Worm (Caenorhabditis elegans) whole organism, late embryonic: ENCODE data around the gene ZC487.2.

Experiments
- C08G9.2 ChIP-seq: sonication (generic microtip); optimal IDR thresholded peaks from 2 replicates; lab custom pipeline; 2016; ENCODE audit warnings: mild to moderate bottlenecking, missing genetic modification characterization, moderate library complexity, missing compliant biosample characterization
- F13H6.1 ChIP-seq: sonication (generic microtip); optimal IDR thresholded peaks from 2 replicates; lab custom pipeline; 2016; ENCODE audit warnings: missing genetic modification characterization, missing compliant biosample characterization
- K02D7.2 ChIP-seq: sonication (generic microtip); optimal IDR thresholded peaks from 2 replicates; lab custom pipeline; 2017; ENCODE audit warnings: mild to moderate bottlenecking, missing genetic modification characterization, missing compliant biosample characterization
- K09A11.1 ChIP-seq: sonication (generic microtip); optimal IDR thresholded peaks from 2 replicates; lab custom pipeline; 2017; ENCODE audit warnings: antibody characterized with exemption, mild to moderate bottlenecking, missing genetic modification characterization, missing compliant biosample characterization; ENCODE audit not compliant: insufficient read depth
- T23F11.4 ChIP-seq: fragments of 200-800 bp; sonication (Bioruptor generic); optimal IDR thresholded peaks from 2 replicates; lab custom pipeline; 2018; ENCODE audit warnings: mild to moderate bottlenecking, missing genetic modification characterization, missing compliant biosample characterization
- ama-1 ChIP-seq: fragments of 150-350 bp; optimal IDR thresholded peaks from 2 replicates; lab custom pipeline; 2014
- ceh-18 ChIP-seq: sonication (generic microtip); optimal IDR thresholded peaks from 2 replicates; lab custom pipeline; 2016; ENCODE audit warnings: missing genetic modification characterization, missing compliant biosample characterization
- ceh-19 ChIP-seq: fragments of 200-800 bp; sonication (Bioruptor generic); optimal IDR thresholded peaks from 2 replicates; lab custom pipeline; 2018; ENCODE audit warnings: mild to moderate bottlenecking, missing genetic modification characterization, missing compliant biosample characterization
- ceh-2 ChIP-seq: sonication (generic microtip); optimal IDR thresholded peaks from 2 replicates; lab custom pipeline; 2016; ENCODE audit warnings: missing genotype, missing genetic modification characterization, missing compliant biosample characterization
- ceh-22 ChIP-seq: sonication (generic microtip); optimal IDR thresholded peaks from 2 replicates; lab custom pipeline; 2017; ENCODE audit warnings: missing biosample characterization, missing genetic modification characterization
- ceh-30 ChIP-seq: fragments of 150-350 bp; optimal IDR thresholded peaks from 2 replicates; lab custom pipeline; 2014; ENCODE audit warnings: missing biosample characterization, missing genetic modification characterization
- ceh-31 ChIP-seq: sonication (generic microtip); optimal IDR thresholded peaks from 2 replicates; lab custom pipeline; 2016; ENCODE audit warnings: missing genetic modification characterization, missing compliant biosample characterization
- ceh-34 ChIP-seq: sonication (generic microtip); optimal IDR thresholded peaks from 2 replicates; lab custom pipeline; 2016; ENCODE audit warnings: mild to moderate bottlenecking, missing genetic modification characterization, missing compliant biosample characterization
- ceh-48 ChIP-seq: sonication (generic microtip); optimal IDR thresholded peaks from 2 replicates; lab custom pipeline; 2016; ENCODE audit warnings: missing genetic modification characterization, inconsistent platforms, missing compliant biosample characterization
- ceh-6 ChIP-seq: fragments of 200-800 bp; sonication (Bioruptor generic); optimal IDR thresholded peaks from 2 replicates; lab custom pipeline; 2018; ENCODE audit warnings: mild to moderate bottlenecking, missing genetic modification characterization, missing compliant biosample characterization
- che-1 ChIP-seq: sonication (generic microtip); optimal IDR thresholded peaks from 2 replicates; lab custom pipeline; 2016; ENCODE audit warnings: mild to moderate bottlenecking, missing genetic modification characterization, missing compliant biosample characterization
- dmd-4 ChIP-seq: sonication (generic microtip); optimal IDR thresholded peaks from 2 replicates; lab custom pipeline; 2016; ENCODE audit warnings: borderline replicate concordance, missing genetic modification characterization, missing compliant biosample characterization
- elt-4 ChIP-seq: sonication (generic microtip); optimal IDR thresholded peaks from 2 replicates; lab custom pipeline; 2016; ENCODE audit warnings: missing genetic modification characterization, missing compliant biosample characterization
- eyg-1 ChIP-seq: sonication (generic microtip); optimal IDR thresholded peaks from 2 replicates; lab custom pipeline; 2016; ENCODE audit warnings: missing genotype, missing genetic modification characterization, missing compliant biosample characterization
- fkh-10 ChIP-seq: fragments of 150-350 bp; optimal IDR thresholded peaks from 2 replicates; lab custom pipeline; 2014; ENCODE audit warnings: missing biosample characterization, missing genetic modification reagents, missing genetic modification characterization
- hlh-13 ChIP-seq: fragments of 200-800 bp; sonication (Bioruptor generic); optimal IDR thresholded peaks from 2 replicates; lab custom pipeline; 2018; ENCODE audit warnings: mild to moderate bottlenecking, missing genetic modification characterization, missing compliant biosample characterization
- hlh-30 ChIP-seq: sonication (generic microtip); optimal IDR thresholded peaks from 2 replicates; lab custom pipeline; 2017; ENCODE audit warnings: antibody characterized with exemption, missing genetic modification characterization, missing compliant biosample characterization; ENCODE audit not compliant: insufficient read depth
- hlh-8 ChIP-seq: sonication (generic microtip); optimal IDR thresholded peaks from 2 replicates; lab custom pipeline; 2016; ENCODE audit warnings: missing genotype, missing genetic modification characterization, missing compliant biosample characterization
- lim-6 ChIP-seq: sonication (generic microtip); optimal IDR thresholded peaks from 2 replicates; lab custom pipeline; 2016; ENCODE audit warnings: missing genetic modification characterization, missing compliant biosample characterization
- nfya-1 ChIP-seq: sonication (generic microtip); optimal IDR thresholded peaks from 2 replicates; lab custom pipeline; 2017; ENCODE audit warnings: missing genetic modification characterization, mild to moderate bottlenecking, missing compliant biosample characterization, antibody characterized with exemption, moderate library complexity
- nhr-232 ChIP-seq: sonication (generic microtip); optimal IDR thresholded peaks from 2 replicates; lab custom pipeline; 2016; ENCODE audit warnings: missing genetic modification characterization, missing compliant biosample characterization
- npax-4 ChIP-seq: sonication (generic microtip); optimal IDR thresholded peaks from 2 replicates; lab custom pipeline; 2016; ENCODE audit warnings: missing genetic modification characterization, missing compliant biosample characterization
- pha-4 ChIP-seq: fragments of 150-350 bp; optimal IDR thresholded peaks from 2 replicates; lab custom pipeline; 2018; ENCODE audit warnings: missing biosample characterization, missing genetic modification reagents, missing genetic modification characterization
- pqm-1 ChIP-seq: sonication (generic microtip); optimal IDR thresholded peaks from 2 replicates; lab custom pipeline; 2016; ENCODE audit warnings: missing genetic modification characterization, missing compliant biosample characterization
- pros-1 ChIP-seq: fragments of 150-350 bp; optimal IDR thresholded peaks from 2 replicates; lab custom pipeline; 2014; ENCODE audit warnings: missing biosample characterization, missing genetic modification reagents, missing genetic modification characterization
- ref-2 ChIP-seq: sonication (generic microtip); optimal IDR thresholded peaks from 2 replicates; lab custom pipeline; 2016; ENCODE audit warnings: missing genetic modification characterization, missing compliant biosample characterization
- sox-2 ChIP-seq: fragments of 200-800 bp; sonication (Bioruptor generic); IDR thresholded peaks from 2 replicates; pipeline ENCODE4 v1.3.6; 2022; ENCODE audit warnings: missing genetic modification reagents, missing genetic modification characterization, missing compliant biosample characterization
- tbx-2 ChIP-seq: sonication (generic microtip); optimal IDR thresholded peaks from 2 replicates; lab custom pipeline; 2016; ENCODE audit warnings: missing genetic modification characterization, missing compliant biosample characterization
- ttx-3 ChIP-seq: sonication (generic microtip); optimal IDR thresholded peaks from 2 replicates; lab custom pipeline; 2016; ENCODE audit warnings: missing genetic modification reagents, missing genetic modification characterization, missing compliant biosample characterization
- unc-3 ChIP-seq, 2 experiments: fragments of 200-800 bp in 1 of 2; sonication (Bioruptor generic) in 1 of 2; sonication (generic microtip) in 1 of 2; conservative IDR thresholded peaks in 1 of 2; optimal IDR thresholded peaks in 1 of 2; 2 replicates each; pipeline versions ENCODE4 v1.3.6 to Lab custom; 2016 to 2022; ENCODE audit warnings: missing compliant biosample characterization in 2 of 2, missing genetic modification characterization in 2 of 2, missing genetic modification reagents in 1 of 2
- unc-42 ChIP-seq: sonication (generic microtip); optimal IDR thresholded peaks from 2 replicates; lab custom pipeline; 2016; ENCODE audit warnings: missing genotype, missing genetic modification characterization, missing compliant biosample characterization
- unc-55 ChIP-seq: sonication (generic microtip); optimal IDR thresholded peaks from 2 replicates; lab custom pipeline; 2017; ENCODE audit warnings: missing biosample characterization, missing genetic modification reagents, missing genetic modification characterization
- zip-5 ChIP-seq: sonication (generic microtip); optimal IDR thresholded peaks from 2 replicates; lab custom pipeline; 2016; ENCODE audit warnings: missing genetic modification characterization, missing compliant biosample characterization

The ZC487.2 gene

DNA sequence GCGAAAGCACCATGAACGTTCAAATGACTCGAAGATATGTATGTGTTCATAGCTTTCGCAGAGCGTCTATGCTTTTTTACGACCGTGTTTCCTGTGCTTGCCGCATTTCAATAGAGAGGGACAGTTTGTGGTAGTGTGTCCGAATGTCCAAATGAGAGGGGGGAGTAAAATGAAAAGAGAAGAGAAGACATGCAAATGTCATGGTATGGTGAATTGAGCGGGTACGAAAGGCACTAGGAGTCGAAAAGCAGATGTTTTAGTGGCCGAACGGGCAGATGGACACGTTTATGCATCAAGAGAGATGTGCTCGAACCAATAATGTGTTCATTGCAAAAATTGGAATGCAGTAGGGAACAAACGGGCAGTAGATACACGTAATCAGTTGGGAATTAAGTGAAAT, 36.8 kb downstream of the ZC487.2 start:
- TF ChIP-seq ceh-34 (no peak), K02D7.2 (no peak), ceh-30 (tag; lab: Kevin White, UChicago) (no peak), eyg-1 (tag; lab: Kevin White, UChicago) (no peak)

- TF ChIP-seq ceh-31 (tag; lab: Kevin White, UChicago) (peak; percentile 40), K09A11.1 (no peak), hlh-13 (no peak), ceh-2 (no peak), sox-2 (peak; percentile 38), unc-42 (tag; lab: Kevin White, UChicago) (peak; percentile 43)
These were observed 37.7 kb downstream of the ZC487.2 start for ce11 chrV:6684541-6684940.

DNA sequence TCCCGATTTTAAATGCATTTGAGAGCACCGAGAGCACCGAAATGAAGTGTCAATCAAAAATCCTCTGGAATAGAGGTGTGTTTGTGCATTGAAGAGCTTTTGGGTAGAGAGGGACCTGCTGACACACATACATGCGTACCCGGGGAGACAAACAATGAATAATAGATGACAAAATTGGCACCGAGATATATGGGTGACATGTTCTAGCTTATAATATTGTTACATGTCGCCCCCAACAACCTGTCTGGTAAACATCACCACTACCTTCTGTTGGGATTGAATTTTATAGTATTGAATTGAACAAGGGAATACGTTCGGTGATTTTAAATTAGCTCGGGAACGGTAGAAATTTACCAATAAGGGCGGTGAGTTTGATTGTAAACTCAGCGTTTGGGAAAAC, 38.5 kb downstream of the ZC487.2 start:
- TF ChIP-seq hlh-30 (tag; lab: Kevin White, UChicago) (no peak), ceh-2 (no peak), tbx-2 (no peak), ceh-18 (no peak), pqm-1 (tag; lab: Kevin White, UChicago) (no peak), nfya-1 (tag; lab: Kevin White, UChicago) (no peak), dmd-4 (tag; lab: Kevin White, UChicago) (no peak), ceh-6 (GFP tag; lab: Kevin White, UChicago) (no peak), ceh-19 (GFP tag; lab: Kevin White, UChicago) (no peak), T23F11.4 (GFP tag; lab: Kevin White, UChicago) (no peak)
- TF ChIP-seq, all 69 proteins: peak for 0

ce11 chrV:6683282-6683681, 39.0 kb downstream of the ZC487.2 start:
- TF ChIP-seq sox-2: no peak

- TF ChIP-seq zip-5 (no peak), npax-4 (no peak), ceh-18 (no peak), hlh-8 (tag; lab: Kevin White, UChicago) (no peak), pros-1 (no peak), C08G9.2 (no peak), elt-4 (tag; lab: Kevin White, UChicago) (no peak), fkh-10 (GFP tag; lab: Kevin White, UChicago) (no peak), hlh-30 (tag; lab: Kevin White, UChicago) (no peak), che-1 (no peak), ttx-3 (no peak), unc-55 (GFP tag; lab: Kevin White, UChicago) (no peak), nhr-232 (tag; lab: Kevin White, UChicago) (no peak), ceh-6 (GFP tag; lab: Kevin White, UChicago) (no peak), lim-6 (tag; lab: Kevin White, UChicago) (no peak), ama-1 (no peak), pha-4 (no peak), K09A11.1 (no peak)
These were observed 40.8 kb downstream of the ZC487.2 start, which contains the start of gene egl-46 for ce11 chrV:6681501-6681900. Gene egl-46 (minus strand): TSS chrV:6681573.

DNA sequence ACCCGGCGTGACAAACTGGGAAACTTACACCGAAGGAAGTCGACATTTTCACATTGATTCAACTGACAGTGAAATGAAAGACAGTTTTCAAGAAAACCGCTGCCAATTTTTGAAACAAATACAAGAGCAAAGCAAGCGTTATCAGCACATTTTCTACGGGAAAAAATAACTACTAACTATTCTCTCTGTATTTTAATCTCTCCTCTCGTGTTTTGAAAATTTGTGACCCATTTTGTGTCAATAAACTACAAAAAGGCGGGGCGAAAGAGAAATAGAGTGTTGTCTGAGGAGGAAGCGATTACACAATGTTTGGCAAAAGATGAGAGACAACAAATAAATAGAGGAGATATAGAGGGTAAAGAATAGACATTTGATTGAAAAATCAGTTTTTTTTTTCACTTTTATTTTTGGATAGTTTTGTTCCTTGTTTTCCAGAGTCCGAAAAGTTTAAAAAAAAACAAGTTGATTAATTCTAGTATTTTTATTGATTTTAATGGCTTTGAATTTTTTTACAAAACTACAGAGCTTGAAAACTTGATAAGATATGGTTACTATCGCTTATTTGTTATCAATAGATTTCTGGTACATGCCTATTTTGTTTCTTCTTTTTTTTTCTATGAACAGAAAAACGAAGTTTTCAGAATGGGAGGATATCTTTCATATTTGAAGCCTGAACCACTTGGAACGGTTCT, 46.0 kb downstream of the ZC487.2 start, which contains the start of gene cest-34:
TSS of gene cest-34 (plus strand) at position 642 of the 692 bp plus-strand sequence.
- TF ChIP-seq ceh-22 (no peak), ref-2 (tag; lab: Kevin White, UChicago) (no peak), unc-42 (tag; lab: Kevin White, UChicago) (no peak), unc-3 (GFP tag; conservative IDR thresholded peaks at IDR 0.05; lab: Robert Waterston, UW) (no peak), unc-3 (tag; optimal IDR thresholded peaks at IDR 0.05; lab: Kevin White, UChicago) (no peak), ceh-31 (tag; lab: Kevin White, UChicago) (no peak), ttx-3 (no peak), ceh-48 (tag; lab: Kevin White, UChicago) (no peak), F13H6.1 (no peak), fkh-10 (GFP tag; lab: Kevin White, UChicago) (no peak)
